Worm (Caenorhabditis elegans): ENCODE data around the gene kat-1.
A peak's percentile ranks its signal among the peaks of the same experiment; 100 is the strongest.

kat-1 gene

DNA sequence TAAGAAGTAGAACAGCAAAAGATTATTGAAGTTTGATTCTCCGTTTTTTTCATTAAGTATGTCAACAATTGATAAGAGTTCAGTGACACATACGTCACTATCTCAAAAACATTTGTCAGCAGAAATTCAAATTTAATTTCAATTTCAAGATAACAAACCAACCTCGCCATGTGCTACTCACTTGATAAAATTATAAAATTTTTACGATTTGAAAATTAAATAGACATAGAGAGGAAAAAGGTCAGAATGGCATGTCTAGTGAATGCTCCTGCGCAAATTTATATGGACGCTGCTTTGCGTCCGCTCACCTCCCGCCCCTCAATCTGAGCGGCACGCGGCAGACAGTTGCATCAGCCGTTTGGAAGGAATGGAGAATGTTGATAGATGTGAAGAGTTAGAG, 13.4 kb upstream of the kat-1 start (continued):
- TF ChIP-seq nhr-76 (tag; optimal IDR thresholded peaks at IDR 0.05) = no peak

DNA sequence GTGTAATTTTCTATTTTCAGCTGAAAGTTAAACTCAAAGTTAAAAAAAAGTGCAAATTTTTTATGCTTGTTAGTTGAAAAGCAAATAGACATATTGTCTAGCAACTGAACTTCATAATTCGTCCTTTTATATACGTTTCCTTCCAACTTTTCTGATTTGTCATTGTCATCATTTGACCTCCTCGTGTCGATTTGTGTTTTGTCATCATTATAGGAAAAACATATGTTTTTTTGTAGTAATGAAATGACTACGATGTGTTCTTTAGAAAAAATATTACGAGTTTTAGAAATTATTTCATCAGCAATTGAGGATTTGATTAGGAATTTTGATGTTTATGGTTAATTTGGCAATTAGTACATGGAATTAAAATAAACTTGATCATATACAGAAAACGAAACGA, 12.8 kb upstream of the kat-1 start:
- TF ChIP-seq pqm-1 (tag; optimal IDR thresholded peaks at IDR 0.05) (no peak), Y48G9A.11 (GFP tag; IDR thresholded peaks at IDR 0.05) (no peak), mes-2 (tag; optimal IDR thresholded peaks at IDR 0.05; ENCODE audit: poor library complexity, severe bottlenecking) (no peak), nhr-28 (tag; optimal IDR thresholded peaks at IDR 0.05) (no peak), aly-2 (tag; optimal IDR thresholded peaks at IDR 0.05) (no peak), hlh-30 (tag; optimal IDR thresholded peaks at IDR 0.05; ENCODE audit: insufficient read depth) (peak; percentile 41), ZK337.2 (GFP tag; IDR thresholded peaks at IDR 0.05) (no peak)

DNA sequence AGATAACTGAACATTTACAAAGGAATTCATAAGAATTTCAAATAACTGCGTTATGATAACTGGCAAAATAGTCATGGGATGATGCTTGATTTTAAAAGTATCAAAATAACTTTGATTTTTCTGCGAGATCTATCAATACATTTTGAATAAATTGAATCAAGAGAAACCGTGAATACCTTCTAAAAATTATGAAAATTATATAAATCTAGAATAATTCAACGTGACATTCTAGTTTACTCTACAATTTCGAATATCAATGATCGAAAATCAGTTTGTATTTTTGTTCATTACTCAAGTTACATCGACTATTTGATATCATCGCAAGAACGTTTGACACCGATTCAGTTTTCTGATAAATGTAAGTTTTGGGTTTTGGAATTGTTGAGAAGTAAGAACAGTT, 11.9 kb upstream of the kat-1 start, which contains the start of gene acs-6:
Gene acs-6, plus strand, starts transcription at position 301 of the 400 bp plus-strand sequence.
- TF ChIP-seq unc-62 (GFP tag; optimal IDR thresholded peaks at IDR 0.05 in 1 of 2) (no peak), unc-62 (tag; optimal IDR thresholded peaks at IDR 0.05) (no peak), dpl-1 (GFP tag; optimal IDR thresholded peaks at IDR 0.05) (no peak), F10B5.3 (tag; optimal IDR thresholded peaks at IDR 0.05) (no peak), nhr-111 (GFP tag; optimal IDR thresholded peaks at IDR 0.05) (no peak), Y75B8A.6 (GFP tag; IDR thresholded peaks at IDR 0.05) (no peak), hlh-11 (tag; optimal IDR thresholded peaks at IDR 0.05) (no peak), mdl-1 (tag; optimal IDR thresholded peaks at IDR 0.05) (no peak), snpc-4 (tag; optimal IDR thresholded peaks at IDR 0.05) (no peak), Y48G9A.11 (GFP tag; IDR thresholded peaks at IDR 0.05) (no peak), mdt-29 (GFP tag; IDR thresholded peaks at IDR 0.05) (no peak), ces-1 (GFP tag; optimal IDR thresholded peaks at IDR 0.05) (no peak), F44E2.7 (GFP tag; IDR thresholded peaks at IDR 0.05) (no peak), tag-97 (GFP tag; IDR thresholded peaks at IDR 0.05) (no peak), madf-9 (GFP tag; conservative IDR thresholded peaks at IDR 0.05) (no peak), jun-1 (tag; optimal IDR thresholded peaks at IDR 0.05) (no peak), Y5F2A.4 (GFP tag; optimal IDR thresholded peaks at IDR 0.05) (no peak), T26A8.4 (GFP tag; IDR thresholded peaks at IDR 0.05) (no peak), ZK546.5 (tag; optimal IDR thresholded peaks at IDR 0.05) (no peak)

DNA sequence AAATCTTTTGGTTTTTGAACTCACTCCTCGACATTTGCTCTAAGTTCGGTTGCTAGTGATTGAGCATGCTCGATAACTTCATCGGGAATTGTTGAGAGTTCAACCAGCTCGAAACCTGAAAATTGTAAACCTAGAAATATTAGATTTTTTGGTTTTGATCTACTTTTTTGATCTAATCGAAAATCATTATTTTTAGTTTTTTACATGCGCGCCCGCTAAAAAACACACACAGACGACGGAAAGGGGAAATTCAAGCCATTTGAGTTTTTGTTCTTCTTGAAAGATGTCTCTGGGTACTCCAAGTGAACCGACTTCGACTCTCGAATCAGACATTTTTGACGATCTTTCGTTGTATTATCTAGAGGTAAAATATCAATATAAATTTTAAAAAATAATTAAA, 8.2 kb upstream of the kat-1 start, which contains the start of gene nos-2:
Gene nos-2, plus strand, starts transcription at position 228 of the 400 bp plus-strand sequence.
- TF ChIP-seq hlh-11 (tag; optimal IDR thresholded peaks at IDR 0.05) (no peak), F49E8.2 (tag; optimal IDR thresholded peaks at IDR 0.05; ENCODE audit: borderline replicate concordance) (no peak), lin-39 (tag; optimal IDR thresholded peaks at IDR 0.05) (no peak), Y75B8A.6 (GFP tag; IDR thresholded peaks at IDR 0.05) (no peak), rbr-2 (tag; optimal IDR thresholded peaks at IDR 0.05) (no peak), ceh-20 (GFP tag; IDR thresholded peaks at IDR 0.05) (no peak), Y48G9A.11 (GFP tag; IDR thresholded peaks at IDR 0.05) (no peak), nhr-102 (tag; optimal IDR thresholded peaks at IDR 0.05) (no peak), arid-1 (GFP tag; conservative IDR thresholded peaks at IDR 0.05) (no peak), tag-97 (GFP tag; IDR thresholded peaks at IDR 0.05) (no peak), daf-19 (GFP tag; conservative IDR thresholded peaks at IDR 0.05) (no peak), pqm-1 (tag; optimal IDR thresholded peaks at IDR 0.05) (no peak), R02D3.7 (tag; optimal IDR thresholded peaks at IDR 0.05) (no peak), nhr-6 (tag; optimal IDR thresholded peaks at IDR 0.05) (no peak), snpc-1.2 (GFP tag; IDR thresholded peaks at IDR 0.05) (no peak), nhr-10 (tag; optimal IDR thresholded peaks at IDR 0.05) (no peak), mxl-2 (GFP tag; conservative IDR thresholded peaks at IDR 0.05) (no peak), ces-1 (GFP tag; optimal IDR thresholded peaks at IDR 0.05) (no peak), zip-2 (tag; optimal IDR thresholded peaks at IDR 0.05) (no peak), mxl-3 (GFP tag; optimal IDR thresholded peaks at IDR 0.05) (no peak)
